Worm (Caenorhabditis elegans): ENCODE results near the gene C53A5.13.

DNA sequence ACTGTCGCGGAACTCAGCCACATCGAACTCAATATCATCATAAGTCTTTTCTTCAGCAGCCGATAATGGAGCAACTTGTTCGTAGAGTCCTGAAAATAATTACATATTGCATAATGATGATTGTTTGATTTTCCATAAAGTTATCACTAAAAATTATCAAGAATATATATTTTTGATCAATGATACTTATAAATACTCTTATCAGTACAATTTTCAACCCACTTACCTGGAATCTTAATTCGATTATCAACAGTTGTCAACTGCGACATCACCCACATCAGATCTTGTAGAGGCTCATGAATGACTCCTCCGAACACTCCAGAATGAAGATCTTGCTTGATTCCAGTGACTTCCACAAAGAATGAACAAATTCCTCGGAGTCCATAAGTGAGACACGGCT, 49.3 kb downstream of the C53A5.13 start:
- TF ChIP-seq ztf-11 (tag; optimal IDR thresholded peaks at IDR 0.05): no peak
- no peak for TF ChIP-seq zag-1 (tag; optimal IDR thresholded peaks at IDR 0.05)
- TF ChIP-seq skn-1 (tag; optimal IDR thresholded peaks at IDR 0.05): no peak
- TF ChIP-seq lin-39 (tag; optimal IDR thresholded peaks at IDR 0.05): no peak
- no peak for TF ChIP-seq elt-1 (tag; optimal IDR thresholded peaks at IDR 0.05)
- TF ChIP-seq peb-1 (tag; optimal IDR thresholded peaks at IDR 0.05): no peak

Data from whole organism, L2 larva.